Worm (Caenorhabditis elegans) whole organism, L1 larva: ENCODE measurements around the gene R107.9.

Source experiments
- lsy-2 ChIP-seq, 2 experiments: fragments of 150-350 bp; optimal IDR thresholded peaks; 2 replicates each; lab custom pipeline; 2014; ENCODE audit warnings: missing biosample characterization in 2 of 2, missing genetic modification characterization in 2 of 2
- pag-3 ChIP-seq: sonication (generic microtip); optimal IDR thresholded peaks from 2 replicates; lab custom pipeline; 2017; ENCODE audit warnings: missing genetic modification characterization, mild to moderate bottlenecking, missing compliant biosample characterization, antibody characterized with exemption, borderline replicate concordance; ENCODE audit not compliant: insufficient read depth

DNA sequence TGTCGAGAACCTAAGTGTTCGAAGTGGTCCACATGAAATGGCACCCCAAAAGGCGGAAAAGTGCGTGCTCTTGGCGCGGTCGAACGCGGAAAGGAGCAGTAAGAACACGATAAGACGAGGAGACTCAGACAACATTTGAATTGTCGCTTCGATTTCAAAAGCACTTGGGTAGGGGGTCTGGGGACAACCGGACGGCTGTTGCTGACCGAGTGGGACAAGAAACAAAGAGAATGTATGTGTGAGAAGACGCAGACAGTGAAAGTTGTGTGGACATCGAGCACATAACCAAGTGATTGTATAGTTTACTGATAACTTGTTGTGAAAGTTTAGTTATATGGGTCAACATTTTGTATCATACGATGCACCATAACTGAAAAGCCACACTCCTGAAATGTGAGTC, 30.6 kb upstream of the R107.9 start:
- TF ChIP-seq lsy-2 (tag; optimal IDR thresholded peaks at IDR 0.05; lab: Kevin White, UChicago): peak in 1 of 2 experiments; percentile 21
- no peak for TF ChIP-seq pag-3 (tag; lab: Kevin White, UChicago)
